Fruit fly (Drosophila melanogaster) whole organism, wandering third instar larva: Measurements from ENCODE around the gene tweek.

Experiments
- Abd-B ChIP-seq: fragments of >200 bp; optimal IDR thresholded peaks from 2 replicates; lab custom pipeline; 2017; ENCODE audit warnings: missing biosample characterization, missing genetic modification characterization
- CG32264 ChIP-seq: fragments of 200-800 bp; sonication (Bioruptor generic); optimal IDR thresholded peaks from 2 replicates; lab custom pipeline; 2016; ENCODE audit warnings: missing biosample characterization, missing genetic modification characterization
- CG9705 ChIP-seq: fragments of 200-800 bp; sonication (Bioruptor generic); optimal IDR thresholded peaks from 2 replicates; lab custom pipeline; 2018; ENCODE audit warnings: missing biosample characterization, mild to moderate bottlenecking, missing genetic modification characterization
- CrebA ChIP-seq: fragments of 200-800 bp; sonication (Bioruptor generic); optimal IDR thresholded peaks from 2 replicates; lab custom pipeline; 2016; ENCODE audit warnings: missing biosample characterization, mild to moderate bottlenecking, missing genetic modification characterization, borderline replicate concordance
- Dfd ChIP-seq: fragments of >200 bp; optimal IDR thresholded peaks from 2 replicates; lab custom pipeline; 2017; ENCODE audit warnings: missing biosample characterization, missing genetic modification characterization
- Dif ChIP-seq: fragments of 200-275, 200-300 bp; sonication (Bioruptor generic); optimal IDR thresholded peaks from 2 replicates; lab custom pipeline; 2018; ENCODE audit warnings: missing biosample characterization, missing genetic modification characterization; ENCODE audit not compliant: partially characterized antibody
- GATAd ChIP-seq: sonication (Bioruptor generic); optimal IDR thresholded peaks from 2 replicates; lab custom pipeline; 2016; ENCODE audit warnings: missing biosample characterization, missing genetic modification characterization
- HLH106 ChIP-seq: fragments of 200-800 bp; optimal IDR thresholded peaks from 3 replicates; lab custom pipeline; 2019; ENCODE audit warnings: missing biosample characterization, mild to moderate bottlenecking, missing genetic modification characterization, moderate library complexity
- Hnf4 ChIP-seq: fragments of 200-800 bp; sonication (Bioruptor generic); optimal IDR thresholded peaks from 2 replicates; lab custom pipeline; 2016; ENCODE audit warnings: missing biosample characterization, mild to moderate bottlenecking, missing genetic modification characterization
- Hr78 ChIP-seq: fragments of >200 bp; optimal IDR thresholded peaks from 2 replicates; lab custom pipeline; 2017; ENCODE audit warnings: missing biosample characterization, missing genetic modification characterization
- Hr83 ChIP-seq: fragments of 200-300 bp; sonication (Bioruptor generic); optimal IDR thresholded peaks from 2 replicates; lab custom pipeline; 2016; ENCODE audit warnings: missing biosample characterization, mild to moderate bottlenecking, missing genetic modification characterization, moderate library complexity; ENCODE audit not compliant: poor library complexity, severe bottlenecking
- Jra ChIP-seq: sonication (Bioruptor generic); optimal IDR thresholded peaks from 2 replicates; lab custom pipeline; 2016; ENCODE audit warnings: missing biosample characterization, missing genetic modification characterization
- Mio ChIP-seq: sonication (Bioruptor generic); optimal IDR thresholded peaks from 2 replicates; lab custom pipeline; 2016; ENCODE audit warnings: missing biosample characterization, missing genetic modification characterization
- Myc ChIP-seq: fragments of >200 bp; optimal IDR thresholded peaks from 2 replicates; lab custom pipeline; 2017
- N ChIP-seq: fragments of >200 bp; optimal IDR thresholded peaks from 2 replicates; lab custom pipeline; 2018; ENCODE audit warnings: missing biosample characterization, missing external identifiers, missing genetic modification characterization
- OdsH ChIP-seq: fragments of 200-800 bp; sonication (Bioruptor generic); optimal IDR thresholded peaks from 2 replicates; lab custom pipeline; 2016; ENCODE audit warnings: missing biosample characterization, mild to moderate bottlenecking, missing genetic modification characterization
- Rel ChIP-seq, 2 experiments: fragments of 200-800 bp; sonication (Bioruptor generic) in 1 of 2; optimal IDR thresholded peaks; 2 replicates in 1 of 2; 3 replicates in 1 of 2; lab custom pipeline; 2016 to 2019; ENCODE audit warnings: mild to moderate bottlenecking in 2 of 2, missing biosample characterization in 2 of 2, missing genetic modification characterization in 2 of 2, moderate library complexity in 1 of 2
- Sp1 ChIP-seq: fragments of 200-800 bp; sonication (Bioruptor generic); optimal IDR thresholded peaks from 3 replicates; lab custom pipeline; 2019; ENCODE audit warnings: missing biosample characterization, mild to moderate bottlenecking, missing genetic modification characterization, moderate library complexity
- Vsx2 ChIP-seq: fragments of 200-300, 225-300 bp; sonication (Bioruptor generic); optimal IDR thresholded peaks from 2 replicates; lab custom pipeline; 2018; ENCODE audit warnings: missing biosample characterization, missing genetic modification characterization; ENCODE audit not compliant: partially characterized antibody
- br ChIP-seq: fragments of 200-800 bp; sonication (Bioruptor generic); optimal IDR thresholded peaks from 2 replicates; lab custom pipeline; 2016; ENCODE audit warnings: missing biosample characterization, missing genetic modification characterization
- brk ChIP-seq: fragments of 200-800 bp; sonication (Bioruptor generic); optimal IDR thresholded peaks from 2 replicates; lab custom pipeline; 2016; ENCODE audit warnings: missing biosample characterization, mild to moderate bottlenecking, missing genetic modification characterization
- dl ChIP-seq, 2 experiments: fragments of 175-275, 200-275 bp in 1 of 2; fragments of 200-275 bp in 1 of 2; sonication (Bioruptor generic); optimal IDR thresholded peaks; lab custom pipeline; 2018; ENCODE audit warnings: mild to moderate bottlenecking in 2 of 2, missing biosample characterization in 2 of 2, missing genetic modification characterization in 2 of 2, moderate library complexity in 2 of 2; ENCODE audit not compliant: partially characterized antibody in 2 of 2, insufficient read depth in 1 of 2
- dmrt93B ChIP-seq: fragments of 200-800 bp; sonication (Bioruptor generic); optimal IDR thresholded peaks from 2 replicates; lab custom pipeline; 2018; ENCODE audit warnings: missing biosample characterization, mild to moderate bottlenecking, missing genetic modification characterization
- dsf ChIP-seq: sonication (Bioruptor generic); optimal IDR thresholded peaks from 2 replicates; lab custom pipeline; 2016; ENCODE audit warnings: missing biosample characterization, missing genetic modification characterization, borderline replicate concordance
- ey ChIP-seq: fragments of 200-800 bp; sonication (Bioruptor generic); optimal IDR thresholded peaks from 2 replicates; lab custom pipeline; 2016; ENCODE audit warnings: missing biosample characterization, missing genetic modification characterization
- foxo ChIP-seq, 2 experiments: fragments of 200-800 bp; sonication (Bioruptor generic); optimal IDR thresholded peaks; 2 replicates in 1 of 2; 3 replicates in 1 of 2; lab custom pipeline; 2016 to 2017; ENCODE audit warnings: missing biosample characterization in 2 of 2, missing genetic modification characterization in 2 of 2
- fru ChIP-seq: fragments of 200-800 bp; sonication (Bioruptor generic); optimal IDR thresholded peaks from 3 replicates; lab custom pipeline; 2016; ENCODE audit warnings: missing biosample characterization, mild to moderate bottlenecking, missing genetic modification characterization
- h ChIP-seq: fragments of 200-800 bp; sonication (Bioruptor generic); optimal IDR thresholded peaks from 3 replicates; lab custom pipeline; 2016; ENCODE audit warnings: missing biosample characterization, mild to moderate bottlenecking, missing genetic modification characterization
- jim ChIP-seq: fragments of 175-275, 200-325 bp; sonication (Bioruptor generic); optimal IDR thresholded peaks from 2 replicates; lab custom pipeline; 2016; ENCODE audit warnings: missing biosample characterization, mild to moderate bottlenecking, missing genetic modification characterization
- lola ChIP-seq: fragments of >200 bp; optimal IDR thresholded peaks from 2 replicates; lab custom pipeline; 2017; ENCODE audit warnings: missing biosample characterization, missing genetic modification characterization
- pan ChIP-seq: fragments of >200 bp; optimal IDR thresholded peaks from 2 replicates; lab custom pipeline; 2017
- psq ChIP-seq: fragments of 200-800 bp; sonication (Bioruptor generic); optimal IDR thresholded peaks from 3 replicates; lab custom pipeline; 2017; ENCODE audit warnings: missing biosample characterization, mild to moderate bottlenecking, missing genetic modification characterization, moderate library complexity
- rgr ChIP-seq: fragments of 200-800 bp; sonication (Bioruptor generic); optimal IDR thresholded peaks from 3 replicates; lab custom pipeline; 2016; ENCODE audit warnings: missing biosample characterization, mild to moderate bottlenecking, missing genetic modification characterization
- sage ChIP-seq: fragments of 200-800 bp; sonication (Bioruptor generic); optimal IDR thresholded peaks from 2 replicates; lab custom pipeline; 2016; ENCODE audit warnings: missing biosample characterization, mild to moderate bottlenecking, missing genetic modification characterization
- sv ChIP-seq: fragments of 200-800 bp; sonication (Bioruptor generic); optimal IDR thresholded peaks from 3 replicates; lab custom pipeline; 2016; ENCODE audit warnings: missing biosample characterization, missing genetic modification characterization
- tai ChIP-seq: sonication (Bioruptor generic); optimal IDR thresholded peaks from 2 replicates; lab custom pipeline; 2016; ENCODE audit warnings: missing biosample characterization, missing genetic modification characterization
- usp ChIP-seq: fragments of >200 bp; optimal IDR thresholded peaks from 2 replicates; lab custom pipeline; 2017; ENCODE audit warnings: missing biosample characterization, missing genetic modification characterization
- woc ChIP-seq: sonication (Bioruptor generic); optimal IDR thresholded peaks from 2 replicates; lab custom pipeline; 2016; ENCODE audit warnings: missing biosample characterization, mild to moderate bottlenecking, missing genetic modification characterization

The tweek gene

DNA sequence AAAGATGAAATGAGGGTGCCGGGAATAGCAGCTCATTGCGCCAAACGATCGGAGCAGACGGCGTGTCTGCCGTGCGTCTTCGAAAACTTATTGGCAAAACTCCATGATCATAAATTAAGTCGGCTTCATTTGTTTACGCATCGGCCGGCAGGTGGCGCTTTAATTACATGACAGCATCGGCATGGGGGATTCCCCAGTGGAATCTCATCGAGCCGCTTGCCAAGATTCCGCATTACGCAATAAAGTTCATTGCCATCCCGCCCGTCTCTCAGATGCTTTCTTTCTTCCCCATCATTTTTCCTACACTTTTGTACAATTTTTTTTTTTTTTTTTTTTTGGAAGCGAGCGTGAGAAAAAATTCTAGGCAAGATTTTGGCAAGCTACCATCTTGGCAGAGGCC, 11.7 kb upstream of the tweek start:
- TF ChIP-seq foxo (GFP tag; optimal IDR thresholded peaks at IDR 0.05; lab: Kevin White, UChicago): no peak
- no peak for TF ChIP-seq Myc
- no peak for TF ChIP-seq sv (GFP tag; lab: Kevin White, UChicago)
- TF ChIP-seq Rel (GFP tag; optimal IDR thresholded peaks at IDR 0.05; lab: Kevin White, UChicago): no peak
- peak; percentile 57 for TF ChIP-seq Rel (tag; optimal IDR thresholded peaks at IDR 0.05; lab: Kevin White, UChicago)
- TF ChIP-seq, all 38 proteins: peak for 1

DNA sequence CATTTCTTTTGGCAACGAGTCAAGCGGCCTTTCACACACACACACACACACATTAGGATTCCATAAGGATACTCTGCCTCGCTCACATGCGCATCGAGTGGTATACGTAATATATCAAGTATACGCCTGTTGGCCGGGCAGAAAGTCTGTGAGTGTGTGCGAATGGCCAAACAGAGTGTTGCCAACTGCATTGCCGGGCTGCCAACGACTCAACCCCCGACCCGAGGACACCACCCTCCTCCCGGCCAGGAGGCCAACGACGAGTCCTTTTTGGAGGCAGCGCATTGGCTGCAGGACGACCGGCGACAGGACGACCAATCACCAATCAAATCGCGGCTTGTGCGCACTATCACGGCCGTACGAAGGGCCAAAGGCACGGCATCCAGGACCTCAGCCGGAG, 10.6 kb upstream of the tweek start:
- TF ChIP-seq sv (GFP tag; lab: Kevin White, UChicago) (no peak), Hnf4 (no peak), Jra (GFP tag; lab: Kevin White, UChicago) (no peak), dl (GFP tag; optimal IDR thresholded peaks at IDR 0.05; lab: Kevin White, UChicago; ENCODE audit: insufficient read depth in 1 of 2, partially characterized antibody in 2 of 2) (no peak), Hr83 (GFP tag; lab: Kevin White, UChicago) (no peak), tai (no peak), ey (GFP tag; lab: Kevin White, UChicago) (no peak), N (no peak), br (GFP tag; lab: Kevin White, UChicago) (no peak), lola (no peak), OdsH (GFP tag; lab: Kevin White, UChicago) (no peak), Rel (GFP tag; optimal IDR thresholded peaks at IDR 0.05; lab: Kevin White, UChicago) (no peak), Rel (tag; optimal IDR thresholded peaks at IDR 0.05; lab: Kevin White, UChicago) (no peak), pan (no peak), jim (no peak), Abd-B (GFP tag; lab: Kevin White, UChicago) (no peak), CG32264 (GFP tag; lab: Kevin White, UChicago) (no peak)
- TF ChIP-seq, all 38 proteins: peak for 0

DNA sequence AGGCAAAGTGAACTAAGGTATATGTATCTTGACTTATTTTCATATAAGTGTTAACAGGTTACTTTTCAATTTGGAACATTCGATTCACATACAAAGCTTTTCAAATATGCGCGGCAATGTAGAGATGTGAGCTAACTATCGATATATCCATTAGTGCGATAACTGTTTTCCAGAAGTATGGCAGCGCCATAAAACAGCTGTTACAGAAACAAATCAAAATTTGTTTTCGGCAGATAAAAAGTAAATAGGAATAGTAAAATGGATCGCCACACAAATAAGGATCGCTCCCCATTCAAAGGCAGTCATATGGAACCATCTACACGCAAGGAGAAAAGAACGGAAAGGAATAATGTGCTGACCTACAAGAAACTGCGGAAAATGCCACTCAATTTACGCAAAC, 9.0 kb upstream of the tweek start, which contains the start of the genes CG32832, CG31743 and CG34313:
CG32832 (minus strand) TSS at position 3 of the 400 bp plus-strand sequence.
CG31743 (plus strand) TSS at position 230 of the 400 bp plus-strand sequence.
CG34313 (plus strand) TSS at position 230 of the 400 bp plus-strand sequence.
- TF ChIP-seq OdsH (GFP tag; lab: Kevin White, UChicago) (no peak), CrebA (no peak), dmrt93B (GFP tag; lab: Kevin White, UChicago) (no peak), HLH106 (no peak), Hr83 (GFP tag; lab: Kevin White, UChicago) (no peak), rgr (no peak), pan (no peak)

- TF ChIP-seq Abd-B (GFP tag; lab: Kevin White, UChicago) (no peak), sage (GFP tag; lab: Kevin White, UChicago) (no peak), Sp1 (GFP tag; lab: Kevin White, UChicago) (no peak), h (peak; percentile 13), Myc (no peak), dl (GFP tag; optimal IDR thresholded peaks at IDR 0.05; lab: Kevin White, UChicago; ENCODE audit: insufficient read depth in 1 of 2, partially characterized antibody in 2 of 2) (peak; percentile 62 to 74), br (GFP tag; lab: Kevin White, UChicago) (peak; percentile 4), jim (no peak), N (no peak), fru (GFP tag; lab: Kevin White, UChicago) (no peak), Dfd (GFP tag; lab: Kevin White, UChicago) (no peak), lola (no peak), woc (GFP tag; lab: Kevin White, UChicago) (peak; percentile 29), CG9705 (no peak), Hr78 (no peak), usp (no peak), Hr83 (GFP tag; lab: Kevin White, UChicago) (peak; percentile 52), Dif (GFP tag; lab: Kevin White, UChicago) (peak; percentile 83), rgr (peak; percentile 48), tai (no peak), Rel (GFP tag; optimal IDR thresholded peaks at IDR 0.05; lab: Kevin White, UChicago) (no peak), Rel (tag; optimal IDR thresholded peaks at IDR 0.05; lab: Kevin White, UChicago) (peak; percentile 29), Mio (GFP tag; lab: Kevin White, UChicago) (no peak), sv (GFP tag; lab: Kevin White, UChicago) (no peak), Jra (GFP tag; lab: Kevin White, UChicago) (no peak), HLH106 (no peak), dsf (no peak), ey (GFP tag; lab: Kevin White, UChicago) (no peak), CG32264 (GFP tag; lab: Kevin White, UChicago) (no peak), foxo (GFP tag; optimal IDR thresholded peaks at IDR 0.05; lab: Kevin White, UChicago) (peak in 1 of 2 experiments; percentile 8), Hnf4 (no peak), pan (no peak), Vsx2 (peak; percentile 14), dmrt93B (GFP tag; lab: Kevin White, UChicago) (no peak), psq (no peak), GATAd (GFP tag; lab: Kevin White, UChicago) (no peak), CrebA (no peak), brk (GFP tag; lab: Kevin White, UChicago) (no peak), OdsH (GFP tag; lab: Kevin White, UChicago) (no peak)
Observed at dm6 chr2L:16880930-16881329, 7.4 kb upstream of the tweek start.
